Fruit fly (Drosophila melanogaster) whole organism, embryonic: ENCODE measurements around the gene Tengl1.

Experiments used
- Atf6 ChIP-seq: fragments of 200-800 bp; sonication (Bioruptor generic); IDR thresholded peaks from 2 replicates; pipeline ENCODE4 v1.3.6; 2022; ENCODE audit warnings: missing biosample characterization, missing genetic modification characterization
- CG1024 ChIP-seq: fragments of 200-800 bp; sonication (Bioruptor generic); IDR thresholded peaks from 2 replicates; pipeline ENCODE4 v1.3.6; 2022; ENCODE audit warnings: missing biosample characterization, missing genetic modification characterization
- CG12942 ChIP-seq: fragments of 200-800 bp; sonication (Bioruptor generic); optimal IDR thresholded peaks from 3 replicates; lab custom pipeline; 2016; ENCODE audit warnings: missing biosample characterization, missing genetic modification characterization
- CG13424 ChIP-seq: fragments of 200-800 bp; sonication (Bioruptor generic); optimal IDR thresholded peaks from 2 replicates; lab custom pipeline; 2019; ENCODE audit warnings: missing biosample characterization, mild to moderate bottlenecking, missing genetic modification characterization, moderate library complexity
- CG14441 ChIP-seq: fragments of 200-800 bp; sonication (Bioruptor generic); IDR thresholded peaks from 2 replicates; pipeline ENCODE4 v1.3.6; 2022; ENCODE audit warnings: missing biosample characterization, missing genetic modification characterization
- CG14710 ChIP-seq: fragments of 200-800 bp; sonication (Bioruptor generic); optimal IDR thresholded peaks from 3 replicates; lab custom pipeline; 2019; ENCODE audit warnings: missing biosample characterization, mild to moderate bottlenecking, missing genetic modification characterization, moderate library complexity
- CG14860 ChIP-seq: fragments of 200-800 bp; sonication (Bioruptor generic); IDR thresholded peaks from 3 replicates; pipeline ENCODE4 v1.3.6; 2022; ENCODE audit warnings: missing biosample characterization, missing genetic modification characterization; ENCODE audit not compliant: partially characterized antibody
- CG18476 ChIP-seq: fragments of 200-800 bp; sonication (Bioruptor generic); optimal IDR thresholded peaks from 2 replicates; lab custom pipeline; 2016; ENCODE audit warnings: missing biosample characterization, mild to moderate bottlenecking, missing genetic modification characterization
- CG2120 ChIP-seq: fragments of 200-800 bp; sonication (Bioruptor generic); optimal IDR thresholded peaks from 3 replicates; lab custom pipeline; 2016; ENCODE audit warnings: missing biosample characterization, missing genetic modification characterization
- CG31365 ChIP-seq: fragments of 200-800 bp; sonication (Bioruptor generic); optimal IDR thresholded peaks from 2 replicates; lab custom pipeline; 2018; ENCODE audit warnings: missing biosample characterization, mild to moderate bottlenecking, missing genetic modification characterization
- CG3281 ChIP-seq: fragments of 200-800 bp; sonication (Bioruptor generic); optimal IDR thresholded peaks from 3 replicates; lab custom pipeline; 2017; ENCODE audit warnings: missing biosample characterization, mild to moderate bottlenecking, missing genetic modification characterization
- CG3995 ChIP-seq: fragments of 200-800 bp; sonication (Bioruptor generic); optimal IDR thresholded peaks from 3 replicates; lab custom pipeline; 2016; ENCODE audit warnings: missing biosample characterization, missing genetic modification characterization
- CG5245 ChIP-seq: fragments of 200-800 bp; sonication (Bioruptor generic); optimal IDR thresholded peaks from 3 replicates; lab custom pipeline; 2016; ENCODE audit warnings: missing biosample characterization, missing genetic modification characterization
- CG6175 ChIP-seq: fragments of 200-800 bp; sonication (Bioruptor generic); IDR thresholded peaks from 3 replicates; pipeline ENCODE4 v1.3.6; 2022; ENCODE audit warnings: missing biosample characterization, missing genetic modification characterization
- CG7786 ChIP-seq: fragments of 200-800 bp; sonication (Bioruptor generic); optimal IDR thresholded peaks from 2 replicates; lab custom pipeline; 2016; ENCODE audit warnings: missing biosample characterization, missing genetic modification characterization
- CG8089 ChIP-seq: fragments of 200-800 bp; sonication (Bioruptor generic); optimal IDR thresholded peaks from 3 replicates; lab custom pipeline; 2016; ENCODE audit warnings: missing biosample characterization, missing genetic modification characterization
- CG8924 ChIP-seq: fragments of 200-800 bp; optimal IDR thresholded peaks from 3 replicates; lab custom pipeline; 2019; ENCODE audit warnings: missing biosample characterization, mild to moderate bottlenecking, missing genetic modification characterization, moderate library complexity
- CG9817 ChIP-seq: fragments of 200-800 bp; sonication (Bioruptor generic); optimal IDR thresholded peaks from 2 replicates; lab custom pipeline; 2018; ENCODE audit warnings: missing biosample characterization, mild to moderate bottlenecking, missing genetic modification characterization, moderate library complexity
- Camta ChIP-seq: fragments of 200-800 bp; sonication (Bioruptor generic); optimal IDR thresholded peaks from 2 replicates; lab custom pipeline; 2016; ENCODE audit warnings: missing biosample characterization, missing genetic modification characterization
- Dip2 ChIP-seq: fragments of 200-800 bp; sonication (Bioruptor generic); IDR thresholded peaks from 2 replicates; pipeline ENCODE4 v1.3.6; 2022; ENCODE audit warnings: missing biosample characterization, missing genetic modification characterization
- Dip3 ChIP-seq: fragments of 200-800 bp; sonication (Bioruptor generic); optimal IDR thresholded peaks from 3 replicates; lab custom pipeline; 2016; ENCODE audit warnings: missing biosample characterization, missing genetic modification characterization
- Doc3 ChIP-seq: fragments of 200-800 bp; sonication (Bioruptor generic); IDR thresholded peaks from 3 replicates; pipeline ENCODE4 v1.3.6; 2022; ENCODE audit warnings: missing biosample characterization, missing genetic modification characterization; ENCODE audit not compliant: partially characterized antibody
- Fer3 ChIP-seq: fragments of 200-800 bp; sonication (Bioruptor generic); optimal IDR thresholded peaks from 2 replicates; lab custom pipeline; 2018; ENCODE audit warnings: missing biosample characterization, mild to moderate bottlenecking, missing genetic modification characterization, moderate library complexity
- HLH54F ChIP-seq: fragments of 200-800 bp; sonication (Bioruptor generic); optimal IDR thresholded peaks from 3 replicates; lab custom pipeline; 2016; ENCODE audit warnings: missing biosample characterization, missing genetic modification characterization
- Hand ChIP-seq: fragments of 200-800 bp; sonication (Bioruptor generic); optimal IDR thresholded peaks from 2 replicates; lab custom pipeline; 2017; ENCODE audit warnings: mild to moderate bottlenecking, missing biosample characterization, missing genetic modification reagents, missing genetic modification characterization
- Hr3 ChIP-seq: fragments of 200-800 bp; sonication (Bioruptor generic); optimal IDR thresholded peaks from 3 replicates; lab custom pipeline; 2016; ENCODE audit warnings: missing biosample characterization, missing genetic modification characterization
- Oaz ChIP-seq: fragments of 200-800 bp; sonication (Bioruptor generic); IDR thresholded peaks from 2 replicates; pipeline ENCODE4 v1.3.6; 2022; ENCODE audit warnings: missing biosample characterization, missing genetic modification characterization
- PHDP ChIP-seq: fragments of 200-800 bp; sonication (Bioruptor generic); optimal IDR thresholded peaks from 3 replicates; lab custom pipeline; 2018; ENCODE audit warnings: missing biosample characterization, mild to moderate bottlenecking, missing genetic modification characterization, moderate library complexity
- Pdp1 ChIP-seq, 2 experiments: fragments of 200-800 bp; sonication (Bioruptor generic); optimal IDR thresholded peaks; 3 replicates each; lab custom pipeline; 2016; ENCODE audit warnings: missing biosample characterization in 2 of 2, missing genetic modification characterization in 2 of 2, mild to moderate bottlenecking in 1 of 2, moderate library complexity in 1 of 2
- Ptx1 ChIP-seq: fragments of 200-800 bp; sonication (Bioruptor generic); IDR thresholded peaks from 2 replicates; pipeline ENCODE4 v1.3.6; 2022; ENCODE audit warnings: missing biosample characterization, missing genetic modification characterization
- Sox100B ChIP-seq: fragments of 200-800 bp; sonication (Bioruptor generic); optimal IDR thresholded peaks from 3 replicates; lab custom pipeline; 2018; ENCODE audit warnings: missing biosample characterization, mild to moderate bottlenecking, missing genetic modification characterization
- Sry-β ChIP-seq: fragments of 200-800 bp; sonication (Bioruptor generic); optimal IDR thresholded peaks from 2 replicates; lab custom pipeline; 2018; ENCODE audit warnings: missing biosample characterization, mild to moderate bottlenecking, missing genetic modification characterization, moderate library complexity
- YL-1 ChIP-seq: fragments of 200-800 bp; sonication (Bioruptor generic); optimal IDR thresholded peaks from 3 replicates; lab custom pipeline; 2017; ENCODE audit warnings: missing biosample characterization, mild to moderate bottlenecking, missing genetic modification characterization
- ase ChIP-seq: fragments of 200-800 bp; sonication (Bioruptor generic); IDR thresholded peaks from 3 replicates; pipeline ENCODE4 v1.3.6; 2022; ENCODE audit warnings: missing biosample characterization, missing genetic modification characterization
- bowl ChIP-seq: fragments of 200-800 bp; sonication (Bioruptor generic); IDR thresholded peaks from 2 replicates; pipeline ENCODE4 v1.3.6; 2022; ENCODE audit warnings: missing biosample characterization, missing genetic modification characterization
- btn ChIP-seq: fragments of 200-800 bp; sonication (Bioruptor generic); optimal IDR thresholded peaks from 2 replicates; lab custom pipeline; 2016; ENCODE audit warnings: missing biosample characterization, missing genetic modification characterization
- crc ChIP-seq: fragments of 200-800 bp; sonication (Bioruptor generic); optimal IDR thresholded peaks from 2 replicates; lab custom pipeline; 2016; ENCODE audit warnings: missing biosample characterization, missing genetic modification characterization
- crp ChIP-seq, 2 experiments: fragments of 200-800 bp; sonication (Bioruptor generic); optimal IDR thresholded peaks; 2 replicates in 1 of 2; 3 replicates in 1 of 2; lab custom pipeline; 2017; ENCODE audit warnings: missing biosample characterization in 2 of 2, missing genetic modification characterization in 2 of 2, mild to moderate bottlenecking in 1 of 2, moderate library complexity in 1 of 2
- dan ChIP-seq: fragments of 200-800 bp; sonication (Bioruptor generic); IDR thresholded peaks from 2 replicates; pipeline ENCODE4 v1.3.6; 2022; ENCODE audit warnings: missing biosample characterization, missing genetic modification characterization
- dimm ChIP-seq: fragments of 200-800 bp; sonication (Bioruptor generic); IDR thresholded peaks from 2 replicates; pipeline ENCODE4 v1.3.6; 2022; ENCODE audit warnings: missing biosample characterization, missing genetic modification characterization
- dpn ChIP-seq, 2 experiments: fragments of 200-800 bp; sonication (Bioruptor generic); optimal IDR thresholded peaks; 3 replicates each; lab custom pipeline; 2016; ENCODE audit warnings: missing biosample characterization in 2 of 2, missing genetic modification characterization in 2 of 2
- dysf ChIP-seq: fragments of 200-800 bp; sonication (Bioruptor generic); IDR thresholded peaks from 3 replicates; pipeline ENCODE4 v1.3.6; 2022; ENCODE audit warnings: missing biosample characterization, missing genetic modification characterization
- kni ChIP-seq: fragments of 200-800 bp; sonication (Bioruptor generic); optimal IDR thresholded peaks from 3 replicates; lab custom pipeline; 2017; ENCODE audit warnings: mild to moderate bottlenecking, missing biosample characterization, missing genetic modification reagents, missing genetic modification characterization
- mld ChIP-seq: fragments of 200-800 bp; sonication (Bioruptor generic); IDR thresholded peaks from 3 replicates; pipeline ENCODE4 v1.3.6; 2022; ENCODE audit warnings: missing biosample characterization, missing genetic modification characterization; ENCODE audit not compliant: partially characterized antibody
- nmo ChIP-seq: fragments of 200-800 bp; sonication (Bioruptor generic); optimal IDR thresholded peaks from 2 replicates; lab custom pipeline; 2018; ENCODE audit warnings: missing biosample characterization, mild to moderate bottlenecking, missing genetic modification characterization, moderate library complexity
- pb ChIP-seq: fragments of 200-800 bp; sonication (Bioruptor generic); optimal IDR thresholded peaks from 3 replicates; lab custom pipeline; 2016; ENCODE audit warnings: missing biosample characterization, missing genetic modification characterization
- peb ChIP-seq: fragments of 200-800 bp; sonication (Bioruptor generic); IDR thresholded peaks from 2 replicates; pipeline ENCODE4 v1.3.6; 2022; ENCODE audit warnings: missing biosample characterization, missing genetic modification characterization
- prd ChIP-seq, 3 experiments: fragments of >200 bp in 2 of 3; fragments of 200-800 bp in 1 of 3; sonication (Bioruptor generic) in 1 of 3; optimal IDR thresholded peaks in 2 of 3; IDR thresholded peaks in 1 of 3; 2 replicates in 2 of 3; 3 replicates in 1 of 3; pipeline versions ENCODE4 v1.3.6 to Lab custom; 2017 to 2022; ENCODE audit warnings: missing biosample characterization in 1 of 3, missing genetic modification characterization in 1 of 3
- row ChIP-seq: fragments of 200-800 bp; sonication (Bioruptor generic); IDR thresholded peaks from 3 replicates; pipeline ENCODE4 v1.3.6; 2022; ENCODE audit warnings: missing biosample characterization, missing genetic modification characterization
- trem ChIP-seq: fragments of 200-800 bp; optimal IDR thresholded peaks from 3 replicates; lab custom pipeline; 2019; ENCODE audit warnings: missing biosample characterization, mild to moderate bottlenecking, missing genetic modification characterization, moderate library complexity

Tengl1 gene

DNA sequence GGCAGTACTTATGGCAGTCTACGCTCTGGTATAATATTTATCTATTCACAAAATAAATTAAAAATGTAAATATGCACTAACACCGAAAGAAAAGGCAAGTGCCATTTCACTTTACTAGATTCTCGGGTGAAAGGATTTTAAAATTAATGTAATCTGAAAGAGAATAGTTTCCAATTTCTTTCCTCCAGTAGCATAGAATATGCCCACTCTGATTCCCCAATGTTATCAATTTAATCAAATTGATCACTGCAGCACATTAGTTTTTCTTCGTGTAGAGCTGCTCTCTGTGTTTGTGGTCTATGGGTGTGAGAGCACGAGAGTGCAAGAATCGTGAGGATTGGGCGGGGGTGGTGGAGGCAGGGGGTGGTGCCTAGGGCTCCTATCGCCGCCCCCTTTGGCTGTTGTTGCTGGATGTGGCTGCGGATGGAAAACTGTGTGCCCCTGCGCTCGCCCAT is 39.3 kb downstream of the Tengl1 start (continued):
- peak; percentile 59 for TF ChIP-seq CG7786
- peak; percentile 77 for TF ChIP-seq CG12942 (GFP tag; lab: Kevin White, UChicago)
- TF ChIP-seq Hr3 (GFP tag; lab: Kevin White, UChicago) = peak; percentile 82
- TF ChIP-seq peb (GFP tag; lab: Robert Waterston, UW) = peak; percentile 63
- TF ChIP-seq dpn (GFP tag; optimal IDR thresholded peaks at IDR 0.05; lab: Kevin White, UChicago) = peak; percentile 38 to 78
- no peak for TF ChIP-seq CG6175 (GFP tag; lab: Robert Waterston, UW)
- TF ChIP-seq Dip2 (GFP tag; lab: Robert Waterston, UW) = no peak
- TF ChIP-seq CG14441 (GFP tag; lab: Robert Waterston, UW) = peak; percentile 44; the same call in 1 of the 2 replicates
- TF ChIP-seq btn = peak; percentile 54
- TF ChIP-seq CG14710 = peak; percentile 95
- no peak for TF ChIP-seq prd (optimal IDR thresholded peaks at IDR 0.05; lab: Kevin White, UChicago)
- peak; percentile 80 for TF ChIP-seq prd (GFP tag; IDR thresholded peaks at IDR 0.05; lab: Robert Waterston, UW)
- no peak; the same call in 2 of the 3 replicates for TF ChIP-seq CG14860 (GFP tag; lab: Robert Waterston, UW)
- no peak for TF ChIP-seq Hand (GFP tag; lab: Kevin White, UChicago)
- TF ChIP-seq bowl (GFP tag; lab: Robert Waterston, UW) = no peak
- TF ChIP-seq CG9817 = peak; percentile 35
- peak; percentile 94 for TF ChIP-seq nmo (GFP tag; lab: Kevin White, UChicago)
- peak; percentile 69 for TF ChIP-seq Sry-β (GFP tag; lab: Kevin White, UChicago)
- peak in 1 of 2 experiments; percentile 40 for TF ChIP-seq crp (GFP tag; optimal IDR thresholded peaks at IDR 0.05; lab: Kevin White, UChicago)
- TF ChIP-seq dysf (GFP tag; lab: Robert Waterston, UW) = peak; percentile 58; the same call in 1 of the 3 replicates
- TF ChIP-seq CG8924 (tag; lab: Kevin White, UChicago) = peak; percentile 87
- peak; percentile 70 for TF ChIP-seq CG8089
- peak; percentile 42 to 70 for TF ChIP-seq Pdp1 (GFP tag; optimal IDR thresholded peaks at IDR 0.05; lab: Kevin White, UChicago)
- peak; percentile 75 for TF ChIP-seq Camta (GFP tag; lab: Kevin White, UChicago)
- no peak for TF ChIP-seq mld
- TF ChIP-seq Sox100B = peak; percentile 92
- TF ChIP-seq row (GFP tag; lab: Robert Waterston, UW) = peak; percentile 82
- TF ChIP-seq Ptx1 (GFP tag; lab: Robert Waterston, UW) = peak; percentile 76
- peak; percentile 74 for TF ChIP-seq CG18476 (GFP tag; lab: Kevin White, UChicago)
- no peak for TF ChIP-seq Doc3 (GFP tag; lab: Robert Waterston, UW)
- peak; percentile 87 for TF ChIP-seq CG13424 (tag; lab: Kevin White, UChicago)
- no peak for TF ChIP-seq dan (GFP tag; lab: Robert Waterston, UW)
- TF ChIP-seq CG3281 (GFP tag; lab: Kevin White, UChicago) = peak; percentile 34
- no peak for TF ChIP-seq CG2120 (GFP tag; lab: Kevin White, UChicago)
- TF ChIP-seq trem (tag; lab: Kevin White, UChicago) = peak; percentile 89
- TF ChIP-seq CG3995 (GFP tag; lab: Kevin White, UChicago) = no peak
- TF ChIP-seq Atf6 (GFP tag; lab: Robert Waterston, UW) = no peak
- no peak for TF ChIP-seq Oaz (GFP tag; lab: Robert Waterston, UW)
- TF ChIP-seq Dip3 (GFP tag; lab: Kevin White, UChicago) = no peak
- peak; percentile 66; the same call in 2 of the 3 replicates for TF ChIP-seq ase (GFP tag; lab: Robert Waterston, UW)
- TF ChIP-seq HLH54F (GFP tag; lab: Kevin White, UChicago) = peak; percentile 33
- TF ChIP-seq dimm (GFP tag; lab: Robert Waterston, UW) = 0 out of 2 replicates have a peak, but pooled peaks have one; percentile 31
- TF ChIP-seq Fer3 (tag; lab: Kevin White, UChicago) = peak; percentile 60
- peak; percentile 85 for TF ChIP-seq PHDP
- TF ChIP-seq pb (GFP tag; lab: Kevin White, UChicago) = peak; percentile 58
- peak; percentile 18 for TF ChIP-seq CG31365 (tag; lab: Kevin White, UChicago)
- peak; percentile 15 for TF ChIP-seq YL-1
- peak; percentile 54 for TF ChIP-seq kni (GFP tag; lab: Kevin White, UChicago)
- peak; percentile 77 for TF ChIP-seq CG5245 (GFP tag; lab: Kevin White, UChicago)
- peak; percentile 42 for TF ChIP-seq crc (GFP tag; lab: Kevin White, UChicago)
- TF ChIP-seq CG1024 (GFP tag; lab: Robert Waterston, UW) = peak; percentile 32; the same call in 1 of the 2 replicates
